Worm (Caenorhabditis elegans): Measurements from ENCODE around the gene cyn-16.

ce11 chrII:12040167-12040566 lies 3.6 kb upstream of the cyn-16 start:
- TF ChIP-seq egl-27 (tag; optimal IDR thresholded peaks at IDR 0.05) (no peak), mdl-1 (tag; optimal IDR thresholded peaks at IDR 0.05) (no peak), elt-1 (tag; optimal IDR thresholded peaks at IDR 0.05) (no peak), nhr-12 (tag; optimal IDR thresholded peaks at IDR 0.05) (no peak), nhr-77 (tag; optimal IDR thresholded peaks at IDR 0.05) (no peak), lin-13 (GFP tag; optimal IDR thresholded peaks at IDR 0.05) (peak; percentile 52), ztf-4 (tag; optimal IDR thresholded peaks at IDR 0.05) (no peak), fos-1 (tag; optimal IDR thresholded peaks at IDR 0.05) (peak; percentile 68)
